Fruit fly (Drosophila melanogaster) whole organism, embryonic: ENCODE measurements around the gene CG13984.
A peak's percentile ranks its signal among the peaks of the same experiment; 100 is the strongest.

Experiments
- CG15601 ChIP-seq: fragments of 200-800 bp; sonication (Bioruptor generic); optimal IDR thresholded peaks from 3 replicates; lab custom pipeline; 2019; ENCODE audit warnings: missing biosample characterization, mild to moderate bottlenecking, missing genetic modification characterization, moderate library complexity
- CG1647 ChIP-seq: fragments of 200-800 bp; sonication (Bioruptor generic); optimal IDR thresholded peaks from 3 replicates; lab custom pipeline; 2016; ENCODE audit warnings: missing biosample characterization, missing genetic modification characterization
- CG17802 ChIP-seq: fragments of 200-800 bp; sonication (Bioruptor generic); optimal IDR thresholded peaks from 2 replicates; lab custom pipeline; 2018; ENCODE audit warnings: missing biosample characterization, mild to moderate bottlenecking, missing genetic modification characterization, moderate library complexity
- CG18599 ChIP-seq: fragments of 200-800 bp; sonication (Bioruptor generic); optimal IDR thresholded peaks from 3 replicates; lab custom pipeline; 2017; ENCODE audit warnings: missing biosample characterization, missing genetic modification characterization, mild to moderate bottlenecking, moderate library complexity, missing genetic modification reagents
- Hsf ChIP-seq: fragments of 200-800 bp; sonication (Bioruptor generic); optimal IDR thresholded peaks from 3 replicates; lab custom pipeline; 2016; ENCODE audit warnings: missing biosample characterization, missing genetic modification characterization
- Ssrp ChIP-seq: fragments of 200-800 bp; sonication (Bioruptor generic); optimal IDR thresholded peaks from 2 replicates; lab custom pipeline; 2018; ENCODE audit warnings: missing biosample characterization, mild to moderate bottlenecking, missing genetic modification characterization, moderate library complexity
- Tbp ChIP-seq: fragments of >200 bp; optimal IDR thresholded peaks from 2 replicates; lab custom pipeline; 2018; ENCODE audit warnings: missing biosample characterization, missing genetic modification characterization
- ara ChIP-seq: fragments of 200-800 bp; sonication (Bioruptor generic); IDR thresholded peaks from 2 replicates; pipeline ENCODE4 v1.3.6; 2022; ENCODE audit warnings: missing biosample characterization, missing genetic modification characterization
- en ChIP-seq: fragments of 200-800 bp; sonication (Bioruptor generic); optimal IDR thresholded peaks from 2 replicates; lab custom pipeline; 2016; ENCODE audit warnings: missing biosample characterization, missing genetic modification characterization
- ftz-f1 ChIP-seq: fragments of 200-800 bp; sonication (Bioruptor generic); optimal IDR thresholded peaks from 2 replicates; lab custom pipeline; 2016; ENCODE audit warnings: missing biosample characterization, missing genetic modification characterization
- stc ChIP-seq: fragments of 200-800 bp; sonication (Bioruptor generic); IDR thresholded peaks from 2 replicates; pipeline ENCODE4 v1.3.6; 2022; ENCODE audit warnings: missing biosample characterization, missing genetic modification characterization
- unpg ChIP-seq: fragments of 200-800 bp; sonication (Bioruptor generic); optimal IDR thresholded peaks from 3 replicates; lab custom pipeline; 2018; ENCODE audit warnings: missing biosample characterization, mild to moderate bottlenecking, missing genetic modification characterization, moderate library complexity

Gene CG13984

DNA sequence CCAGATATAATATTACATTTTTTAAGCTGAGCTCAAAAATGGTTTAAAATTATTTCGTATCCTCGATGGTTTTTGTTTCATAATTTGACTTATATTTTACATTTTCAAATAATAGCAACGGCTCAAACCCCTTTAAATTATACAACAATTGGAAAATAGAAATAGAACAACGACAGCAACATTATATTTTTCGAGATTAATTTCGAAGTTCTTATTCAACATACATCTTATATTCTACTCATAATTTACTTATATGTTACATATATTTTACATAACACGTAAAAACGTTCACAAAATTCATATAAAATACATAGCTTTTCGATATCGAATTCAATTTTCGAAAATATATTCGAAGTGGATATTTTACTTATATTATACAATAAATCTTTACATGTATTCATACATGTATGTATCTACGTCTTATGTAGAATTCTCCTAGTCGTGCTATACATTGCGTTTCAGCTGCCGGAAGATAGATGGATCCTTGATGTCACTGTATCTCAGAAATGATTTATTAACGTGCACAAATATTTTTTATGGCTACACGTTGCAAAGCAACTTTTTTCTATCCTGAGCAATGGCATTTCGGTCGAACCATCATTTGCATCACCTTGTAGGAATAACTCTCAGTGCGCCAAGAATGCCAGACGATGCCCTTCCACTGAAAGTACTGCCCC is 48.2 kb downstream of the CG13984 start (continued):
- TF ChIP-seq CG15601 (tag; lab: Kevin White, UChicago) (peak; percentile 65), Tbp (GFP tag; lab: Kevin White, UChicago) (no peak), en (GFP tag; lab: Kevin White, UChicago) (peak; percentile 43), Hsf (GFP tag; lab: Kevin White, UChicago) (peak; percentile 46), ara (GFP tag; lab: Robert Waterston, UW) (peak; percentile 26; the same call in 1 of the 2 replicates), Ssrp (peak; percentile 2), CG17802 (peak; percentile 60), stc (GFP tag; lab: Robert Waterston, UW) (peak; percentile 51; the same call in 1 of the 2 replicates), unpg (GFP tag; lab: Kevin White, UChicago) (peak; percentile 34), CG18599 (GFP tag; lab: Kevin White, UChicago) (peak; percentile 52)

DNA sequence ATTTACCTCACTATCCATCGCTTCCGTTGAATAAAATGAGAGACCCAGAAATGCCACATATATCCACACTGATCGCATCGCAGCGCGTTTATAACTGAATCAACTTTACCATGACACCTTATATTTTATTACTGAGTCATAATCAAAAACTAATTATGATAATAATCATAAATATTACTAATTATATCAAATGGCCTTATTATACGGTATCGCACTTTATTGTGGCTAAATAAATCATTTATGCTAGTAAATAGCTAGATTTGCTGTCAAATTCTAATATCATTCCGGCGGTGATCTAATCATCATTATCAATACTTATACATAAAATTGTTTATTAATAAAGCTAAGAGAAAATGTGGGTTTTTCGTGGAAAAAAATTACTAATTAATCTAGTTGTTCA is 49.6 kb downstream of the CG13984 start, which contains the start of gene CG9500:
TSS of gene CG9500 (minus strand) at position 101 of the 400 bp plus-strand sequence.
- TF ChIP-seq ftz-f1 (GFP tag; lab: Kevin White, UChicago) (no peak), CG1647 (no peak)
